Fruit fly (Drosophila melanogaster) whole organism, embryonic: ENCODE data around the gene Idh3a.

Experiments used
- CG10209 ChIP-seq: fragments of 200-800 bp; sonication (Bioruptor generic); optimal IDR thresholded peaks from 3 replicates; lab custom pipeline; 2017; ENCODE audit warnings: missing biosample characterization, mild to moderate bottlenecking, missing genetic modification characterization, missing genetic modification reagents
- CG12942 ChIP-seq: fragments of 200-800 bp; sonication (Bioruptor generic); optimal IDR thresholded peaks from 3 replicates; lab custom pipeline; 2016; ENCODE audit warnings: missing biosample characterization, missing genetic modification characterization
- CG13123 ChIP-seq: fragments of 200-800 bp; sonication (Bioruptor generic); optimal IDR thresholded peaks from 2 replicates; lab custom pipeline; 2016; ENCODE audit warnings: missing biosample characterization, missing genetic modification characterization
- CG14014 ChIP-seq: fragments of 200-800 bp; sonication (Bioruptor generic); IDR thresholded peaks from 2 replicates; pipeline ENCODE4 v1.3.6; 2022; ENCODE audit warnings: missing biosample characterization, missing genetic modification characterization
- CG14441 ChIP-seq: fragments of 200-800 bp; sonication (Bioruptor generic); IDR thresholded peaks from 2 replicates; pipeline ENCODE4 v1.3.6; 2022; ENCODE audit warnings: missing biosample characterization, missing genetic modification characterization
- CG15073 ChIP-seq: fragments of 200-800 bp; sonication (Bioruptor generic); optimal IDR thresholded peaks from 2 replicates; lab custom pipeline; 2016; ENCODE audit warnings: missing biosample characterization, missing genetic modification characterization
- CG15269 ChIP-seq: fragments of 200-800 bp; sonication (Bioruptor generic); optimal IDR thresholded peaks from 2 replicates; lab custom pipeline; 2018; ENCODE audit warnings: missing biosample characterization, mild to moderate bottlenecking, missing genetic modification characterization, moderate library complexity
- CG17802 ChIP-seq: fragments of 200-800 bp; sonication (Bioruptor generic); optimal IDR thresholded peaks from 2 replicates; lab custom pipeline; 2018; ENCODE audit warnings: missing biosample characterization, mild to moderate bottlenecking, missing genetic modification characterization, moderate library complexity
- CG18262 ChIP-seq: fragments of 200-800 bp; optimal IDR thresholded peaks from 3 replicates; lab custom pipeline; 2019; ENCODE audit warnings: missing biosample characterization, mild to moderate bottlenecking, missing genetic modification characterization, moderate library complexity
- CG18764 ChIP-seq: fragments of 200-800 bp; sonication (Bioruptor generic); optimal IDR thresholded peaks from 3 replicates; lab custom pipeline; 2016; ENCODE audit warnings: missing biosample characterization, missing genetic modification characterization
- CG2199 ChIP-seq: fragments of 200-800 bp; sonication (Bioruptor generic); IDR thresholded peaks from 3 replicates; pipeline ENCODE4 v1.3.6; 2022; ENCODE audit warnings: missing biosample characterization, missing genetic modification characterization
- CG3065 ChIP-seq: fragments of 200-800 bp; sonication (Bioruptor generic); optimal IDR thresholded peaks from 2 replicates; lab custom pipeline; 2016; ENCODE audit warnings: missing biosample characterization, missing genetic modification characterization
- CG3281 ChIP-seq: fragments of 200-800 bp; sonication (Bioruptor generic); optimal IDR thresholded peaks from 3 replicates; lab custom pipeline; 2017; ENCODE audit warnings: missing biosample characterization, mild to moderate bottlenecking, missing genetic modification characterization
- CG3838 ChIP-seq: fragments of 200-800 bp; sonication (Bioruptor generic); optimal IDR thresholded peaks from 3 replicates; lab custom pipeline; 2016; ENCODE audit warnings: missing biosample characterization, missing genetic modification characterization
- CG3995 ChIP-seq: fragments of 200-800 bp; sonication (Bioruptor generic); optimal IDR thresholded peaks from 3 replicates; lab custom pipeline; 2016; ENCODE audit warnings: missing biosample characterization, missing genetic modification characterization
- CG4328 ChIP-seq: fragments of 200-800 bp; sonication (Bioruptor generic); optimal IDR thresholded peaks from 3 replicates; lab custom pipeline; 2017; ENCODE audit warnings: missing biosample characterization, missing genetic modification reagents, missing genetic modification characterization
- CG4424 ChIP-seq: fragments of 200-800 bp; sonication (Bioruptor generic); optimal IDR thresholded peaks from 3 replicates; lab custom pipeline; 2016; ENCODE audit warnings: missing biosample characterization, missing genetic modification characterization
- CG5180 ChIP-seq: fragments of 200-800 bp; sonication (Bioruptor generic); optimal IDR thresholded peaks from 3 replicates; lab custom pipeline; 2017; ENCODE audit warnings: missing biosample characterization, missing genetic modification characterization, mild to moderate bottlenecking, moderate library complexity, missing genetic modification reagents
- CG6175 ChIP-seq: fragments of 200-800 bp; sonication (Bioruptor generic); IDR thresholded peaks from 3 replicates; pipeline ENCODE4 v1.3.6; 2022; ENCODE audit warnings: missing biosample characterization, missing genetic modification characterization
- CG7357 ChIP-seq: fragments of 200-800 bp; sonication (Bioruptor generic); IDR thresholded peaks from 3 replicates; pipeline ENCODE4 v1.3.6; 2022; ENCODE audit warnings: missing biosample characterization, missing genetic modification characterization
- CG7556 ChIP-seq: fragments of 200-800 bp; sonication (Bioruptor generic); optimal IDR thresholded peaks from 2 replicates; lab custom pipeline; 2017; ENCODE audit warnings: missing biosample characterization, mild to moderate bottlenecking, missing genetic modification characterization
- CG8924 ChIP-seq: fragments of 200-800 bp; optimal IDR thresholded peaks from 3 replicates; lab custom pipeline; 2019; ENCODE audit warnings: missing biosample characterization, mild to moderate bottlenecking, missing genetic modification characterization, moderate library complexity
- CG9876 ChIP-seq: fragments of 200-800 bp; sonication (Bioruptor generic); optimal IDR thresholded peaks from 2 replicates; lab custom pipeline; 2016; ENCODE audit warnings: missing biosample characterization, missing genetic modification characterization
- D19A ChIP-seq: fragments of 200-800 bp; optimal IDR thresholded peaks from 3 replicates; lab custom pipeline; 2019; ENCODE audit warnings: missing biosample characterization, mild to moderate bottlenecking, missing genetic modification characterization, moderate library complexity
- Ets97D ChIP-seq: fragments of 200-800 bp; sonication (Bioruptor generic); optimal IDR thresholded peaks from 3 replicates; lab custom pipeline; 2016; ENCODE audit warnings: missing biosample characterization, missing genetic modification characterization
- Fer1 ChIP-seq: fragments of 200-800 bp; sonication (Bioruptor generic); optimal IDR thresholded peaks from 2 replicates; lab custom pipeline; 2017; ENCODE audit warnings: missing biosample characterization, mild to moderate bottlenecking, missing genetic modification characterization
- Gug ChIP-seq: fragments of 200-800 bp; sonication (Bioruptor generic); IDR thresholded peaks from 4 replicates; pipeline ENCODE4 v1.3.6; 2022; ENCODE audit warnings: missing biosample characterization, missing genetic modification characterization
- Hmr ChIP-seq: fragments of 200-800 bp; sonication (Bioruptor generic); optimal IDR thresholded peaks from 3 replicates; lab custom pipeline; 2017; ENCODE audit warnings: mild to moderate bottlenecking, missing biosample characterization, missing genetic modification reagents, missing genetic modification characterization
- Ravus ChIP-seq: fragments of 200-800 bp; sonication (Bioruptor generic); IDR thresholded peaks from 2 replicates; pipeline ENCODE4 v1.3.6; 2022; ENCODE audit warnings: missing biosample characterization, missing genetic modification characterization
- Side ChIP-seq: fragments of 200-800 bp; sonication (Bioruptor generic); optimal IDR thresholded peaks from 2 replicates; lab custom pipeline; 2016; ENCODE audit warnings: missing biosample characterization, missing genetic modification characterization
- YL-1 ChIP-seq: fragments of 200-800 bp; sonication (Bioruptor generic); optimal IDR thresholded peaks from 3 replicates; lab custom pipeline; 2017; ENCODE audit warnings: missing biosample characterization, mild to moderate bottlenecking, missing genetic modification characterization
- ato ChIP-seq: fragments of 200-800 bp; sonication (Bioruptor generic); IDR thresholded peaks from 2 replicates; pipeline ENCODE4 v1.3.6; 2022; ENCODE audit warnings: missing biosample characterization, missing genetic modification characterization; ENCODE audit not compliant: partially characterized antibody
- bigmax ChIP-seq: fragments of 200-800 bp; sonication (Bioruptor generic); optimal IDR thresholded peaks from 2 replicates; lab custom pipeline; 2018; ENCODE audit warnings: missing biosample characterization, mild to moderate bottlenecking, missing genetic modification characterization
- btn ChIP-seq: fragments of 200-800 bp; sonication (Bioruptor generic); optimal IDR thresholded peaks from 2 replicates; lab custom pipeline; 2016; ENCODE audit warnings: missing biosample characterization, missing genetic modification characterization
- caup ChIP-seq: fragments of 200-800 bp; sonication (Bioruptor generic); optimal IDR thresholded peaks from 3 replicates; lab custom pipeline; 2017; ENCODE audit warnings: missing biosample characterization, mild to moderate bottlenecking, missing genetic modification characterization, moderate library complexity; ENCODE audit not compliant: severe bottlenecking
- corto ChIP-seq: fragments of 200-800 bp; sonication (Bioruptor generic); optimal IDR thresholded peaks from 2 replicates; lab custom pipeline; 2016; ENCODE audit warnings: missing biosample characterization, mild to moderate bottlenecking, missing genetic modification characterization, moderate library complexity
- dan ChIP-seq: fragments of 200-800 bp; sonication (Bioruptor generic); IDR thresholded peaks from 2 replicates; pipeline ENCODE4 v1.3.6; 2022; ENCODE audit warnings: missing biosample characterization, missing genetic modification characterization
- danr ChIP-seq: fragments of 200-800 bp; sonication (Bioruptor generic); IDR thresholded peaks from 2 replicates; pipeline ENCODE4 v1.3.6; 2022; ENCODE audit warnings: missing biosample characterization, missing genetic modification characterization
- dpn ChIP-seq, 2 experiments: fragments of 200-800 bp; sonication (Bioruptor generic); optimal IDR thresholded peaks; 3 replicates each; lab custom pipeline; 2016; ENCODE audit warnings: missing biosample characterization in 2 of 2, missing genetic modification characterization in 2 of 2
- emc ChIP-seq: fragments of 200-800 bp; sonication (Bioruptor generic); optimal IDR thresholded peaks from 2 replicates; lab custom pipeline; 2016; ENCODE audit warnings: missing biosample characterization, missing genetic modification characterization
- eve ChIP-seq, 2 experiments: fragments of >200 bp; optimal IDR thresholded peaks; 2 replicates each; lab custom pipeline; 2017; ENCODE audit warnings: missing biosample characterization in 2 of 2, missing genetic modification characterization in 2 of 2
- exex ChIP-seq: fragments of 200-800 bp; sonication (Bioruptor generic); optimal IDR thresholded peaks from 4 replicates; lab custom pipeline; 2018; ENCODE audit warnings: missing biosample characterization, mild to moderate bottlenecking, missing genetic modification characterization, moderate library complexity
- hb ChIP-seq: fragments of 200-800 bp; sonication (Bioruptor generic); IDR thresholded peaks from 3 replicates; pipeline ENCODE4 v1.3.6; 2022; ENCODE audit warnings: missing biosample characterization, missing genetic modification characterization; ENCODE audit not compliant: partially characterized antibody
- hth ChIP-seq: fragments of >200 bp; optimal IDR thresholded peaks from 2 replicates; lab custom pipeline; 2017; ENCODE audit warnings: inconsistent platforms
- insv ChIP-seq, 2 experiments: fragments of 200-800 bp; sonication (Bioruptor generic); optimal IDR thresholded peaks; 3 replicates each; lab custom pipeline; 2016 to 2018; ENCODE audit warnings: missing biosample characterization in 2 of 2, missing genetic modification characterization in 2 of 2
- inv ChIP-seq: fragments of 200-800 bp; sonication (Bioruptor generic); IDR thresholded peaks from 2 replicates; pipeline ENCODE4 v1.3.6; 2022; ENCODE audit warnings: missing biosample characterization, missing genetic modification characterization; ENCODE audit not compliant: partially characterized antibody
- org-1 ChIP-seq: fragments of 200-800 bp; sonication (Bioruptor generic); optimal IDR thresholded peaks from 2 replicates; lab custom pipeline; 2017; ENCODE audit warnings: missing biosample characterization, missing genetic modification characterization
- slp2 ChIP-seq: fragments of 200-800 bp; sonication (Bioruptor generic); optimal IDR thresholded peaks from 2 replicates; lab custom pipeline; 2016; ENCODE audit warnings: missing biosample characterization, missing genetic modification characterization
- sob ChIP-seq: fragments of 200-800 bp; sonication (Bioruptor generic); IDR thresholded peaks from 2 replicates; pipeline ENCODE4 v1.3.6; 2022; ENCODE audit warnings: missing biosample characterization, missing genetic modification characterization
- sr ChIP-seq: fragments of 200-800 bp; sonication (Bioruptor generic); IDR thresholded peaks from 3 replicates; pipeline ENCODE4 v1.3.6; 2022; ENCODE audit warnings: missing biosample characterization, missing genetic modification characterization
- tll ChIP-seq, 2 experiments: fragments of 200-800 bp in 1 of 2; fragments of >200 bp in 1 of 2; sonication (Bioruptor generic) in 1 of 2; optimal IDR thresholded peaks; 2 replicates each; lab custom pipeline; 2017 to 2019; ENCODE audit warnings: missing biosample characterization in 2 of 2, missing genetic modification characterization in 2 of 2, mild to moderate bottlenecking in 1 of 2, moderate library complexity in 1 of 2

Gene Idh3a

DNA sequence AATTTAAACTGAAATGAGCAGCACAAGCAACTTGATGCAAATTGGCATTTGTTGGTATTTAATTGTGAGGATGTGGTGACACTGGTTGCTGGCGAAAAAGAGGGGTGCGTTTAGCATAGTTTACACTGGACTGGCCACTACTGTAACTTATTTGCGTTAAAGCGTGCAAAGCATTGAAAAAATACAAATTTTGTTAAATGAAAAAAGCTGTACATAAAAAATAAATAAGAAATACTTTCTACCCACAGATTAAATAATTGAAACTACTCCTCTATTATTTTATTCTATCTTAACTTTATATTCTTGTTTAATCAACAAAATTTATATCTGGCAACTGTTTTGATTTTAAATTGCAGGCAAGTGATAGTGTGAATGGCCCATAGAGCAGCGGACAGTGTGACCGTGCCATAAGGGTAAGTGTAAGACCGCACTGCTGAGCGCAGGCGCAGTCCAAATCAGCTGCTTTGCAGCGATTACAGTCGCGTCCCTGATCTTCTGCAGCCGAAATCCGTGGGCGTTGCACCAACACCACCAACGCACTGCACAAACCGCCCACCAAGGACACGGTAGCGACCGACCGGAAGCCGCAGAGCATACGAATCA, 44.2 kb upstream of the Idh3a start, which contains the start of the genes Grip84 and car (continued):
- TF ChIP-seq dan: no peak
- TF ChIP-seq sob: peak; percentile 66
- peak; percentile 58; the same call in 2 of the 4 replicates for TF ChIP-seq Gug (GFP tag; lab: Robert Waterston, UW)
- no peak for TF ChIP-seq CG9876 (GFP tag; lab: Kevin White, UChicago)
- TF ChIP-seq CG3995 (GFP tag; lab: Kevin White, UChicago): peak; percentile 45
- TF ChIP-seq CG7357 (GFP tag; lab: Robert Waterston, UW): peak; percentile 97
- TF ChIP-seq CG4328 (GFP tag; lab: Kevin White, UChicago): peak; percentile 47
- no peak for TF ChIP-seq bigmax (GFP tag; lab: Kevin White, UChicago)
- TF ChIP-seq CG8924: peak; percentile 76
- no peak for TF ChIP-seq hth (lab: Kevin White, UChicago)
- no peak for TF ChIP-seq CG6175 (GFP tag; lab: Robert Waterston, UW)
- no peak for TF ChIP-seq CG5180 (GFP tag; lab: Kevin White, UChicago)
- TF ChIP-seq CG15073: peak; percentile 98
- peak; percentile 20 for TF ChIP-seq Side (GFP tag; lab: Kevin White, UChicago)
- TF ChIP-seq danr (GFP tag; lab: Robert Waterston, UW): no peak
- no peak for TF ChIP-seq hb (GFP tag; lab: Robert Waterston, UW)
- peak; percentile 7 for TF ChIP-seq org-1 (GFP tag; lab: Kevin White, UChicago)
- no peak for TF ChIP-seq slp2
- peak; percentile 36 for TF ChIP-seq YL-1 (GFP tag; lab: Kevin White, UChicago)
- no peak for TF ChIP-seq ato (GFP tag; lab: Robert Waterston, UW)
- no peak for TF ChIP-seq corto
- peak; percentile 67 for TF ChIP-seq CG14441 (GFP tag; lab: Robert Waterston, UW)
- no peak for TF ChIP-seq CG3838
- no peak for TF ChIP-seq CG3065 (GFP tag; lab: Kevin White, UChicago)
- TF ChIP-seq dpn (GFP tag; optimal IDR thresholded peaks at IDR 0.05; lab: Kevin White, UChicago): peak; percentile 55 to 74
- TF ChIP-seq Fer1 (GFP tag; lab: Kevin White, UChicago): no peak
- TF ChIP-seq D19A (tag; lab: Kevin White, UChicago): peak; percentile 41
- TF ChIP-seq CG10209: no peak
- TF ChIP-seq btn (GFP tag; lab: Kevin White, UChicago): no peak
- TF ChIP-seq emc (GFP tag; lab: Kevin White, UChicago): no peak
- no peak for TF ChIP-seq CG3281 (GFP tag; lab: Kevin White, UChicago)
- no peak for TF ChIP-seq CG15269 (tag; lab: Kevin White, UChicago)
- peak; percentile 29 for TF ChIP-seq CG18764
- peak; percentile 68 for TF ChIP-seq CG18262 (tag; lab: Kevin White, UChicago)
- peak; percentile 32 for TF ChIP-seq CG13123
- TF ChIP-seq CG14014 (GFP tag; lab: Robert Waterston, UW): peak; percentile 60
- TF ChIP-seq CG17802 (tag; lab: Kevin White, UChicago): peak; percentile 94
- TF ChIP-seq CG12942 (GFP tag; lab: Kevin White, UChicago): peak; percentile 46
- no peak for TF ChIP-seq inv
- peak in 1 of 2 experiments; percentile 36 for TF ChIP-seq insv (GFP tag; optimal IDR thresholded peaks at IDR 0.05; lab: Kevin White, UChicago)
- TF ChIP-seq tll (GFP tag; optimal IDR thresholded peaks at IDR 0.05; lab: Kevin White, UChicago): peak; percentile 8 to 89
- TF ChIP-seq Ets97D (GFP tag; lab: Kevin White, UChicago): peak; percentile 49
- TF ChIP-seq Hmr (GFP tag; lab: Kevin White, UChicago): no peak
- TF ChIP-seq CG7556: no peak
- no peak for TF ChIP-seq Ravus (GFP tag; lab: Robert Waterston, UW)
- peak; percentile 97 for TF ChIP-seq sr (GFP tag; lab: Robert Waterston, UW)
- no peak for TF ChIP-seq eve (GFP tag; optimal IDR thresholded peaks at IDR 0.05; lab: Kevin White, UChicago)
- no peak for TF ChIP-seq CG2199 (GFP tag; lab: Robert Waterston, UW)
- TF ChIP-seq CG4424 (GFP tag; lab: Kevin White, UChicago): peak; percentile 69
- TF ChIP-seq caup (GFP tag; lab: Kevin White, UChicago): no peak
- no peak for TF ChIP-seq exex (tag; lab: Kevin White, UChicago)
